Worm (Caenorhabditis elegans) whole organism, mixed stage, embryonic: ENCODE data around the gene T26G10.1.

Source experiments
- M03D4.4 ChIP-seq: sonication (generic microtip); optimal IDR thresholded peaks from 2 replicates; lab custom pipeline; 2017; ENCODE audit warnings: mild to moderate bottlenecking, missing genetic modification characterization, missing compliant biosample characterization
- ces-1 ChIP-seq: fragments of 150-350 bp; optimal IDR thresholded peaks from 2 replicates; lab custom pipeline; 2014; ENCODE audit warnings: missing biosample characterization, missing genetic modification reagents, missing genetic modification characterization
- elt-1 ChIP-seq: sonication (generic microtip); optimal IDR thresholded peaks from 2 replicates; lab custom pipeline; 2017; ENCODE audit warnings: missing genetic modification characterization, mild to moderate bottlenecking, missing compliant biosample characterization, antibody characterized with exemption, moderate library complexity, borderline replicate concordance; ENCODE audit not compliant: insufficient read depth
- mab-5 ChIP-seq: fragments of 150-350 bp; optimal IDR thresholded peaks from 2 replicates; lab custom pipeline; 2014; ENCODE audit warnings: missing biosample characterization, missing genetic modification characterization
- mep-1 ChIP-seq: fragments of 150-350 bp; optimal IDR thresholded peaks from 2 replicates; lab custom pipeline; 2017; ENCODE audit warnings: missing biosample characterization, missing genetic modification reagents, missing genetic modification characterization, inconsistent platforms
- mls-2 ChIP-seq: sonication (generic microtip); optimal IDR thresholded peaks from 2 replicates; lab custom pipeline; 2016; ENCODE audit warnings: mild to moderate bottlenecking, missing genetic modification characterization, moderate library complexity, missing compliant biosample characterization
- nhr-28 ChIP-seq: fragments of 150-350 bp; optimal IDR thresholded peaks from 2 replicates; lab custom pipeline; 2014; ENCODE audit warnings: missing biosample characterization, missing genetic modification characterization
- nhr-76 ChIP-seq: sonication (generic microtip); optimal IDR thresholded peaks from 2 replicates; lab custom pipeline; 2017; ENCODE audit warnings: missing biosample characterization, missing genetic modification characterization
- pha-4 ChIP-seq: fragments of 150-350 bp; optimal IDR thresholded peaks from 2 replicates; lab custom pipeline; 2018; ENCODE audit warnings: missing biosample characterization, missing genetic modification reagents, missing genetic modification characterization
- snpc-4 ChIP-seq: fragments of 150-350 bp; optimal IDR thresholded peaks from 2 replicates; lab custom pipeline; 2014; ENCODE audit warnings: missing biosample characterization, missing genetic modification characterization
- sptf-1 ChIP-seq: sonication (generic microtip); optimal IDR thresholded peaks from 2 replicates; lab custom pipeline; 2017; ENCODE audit warnings: mild to moderate bottlenecking, missing genetic modification characterization, moderate library complexity, missing compliant biosample characterization

ce11 chrIII:9453962-9454361, 47.5 kb upstream of the T26G10.1 start, which contains the start of gene F54C8.7:
- TF ChIP-seq snpc-4 (tag; lab: Kevin White, UChicago) (no peak), mls-2 (tag; lab: Kevin White, UChicago) (no peak), ces-1 (no peak), sptf-1 (tag; lab: Kevin White, UChicago) (no peak), elt-1 (tag; lab: Kevin White, UChicago) (no peak), nhr-28 (tag; lab: Kevin White, UChicago) (no peak), M03D4.4 (no peak), pha-4 (tag; lab: Kevin White, UChicago) (no peak), mab-5 (tag; lab: Kevin White, UChicago) (no peak), nhr-76 (tag; lab: Kevin White, UChicago) (no peak), mep-1 (tag; lab: Kevin White, UChicago) (no peak)
